Worm (Caenorhabditis elegans): ENCODE measurements around the gene hse-5.

The hse-5 gene

DNA sequence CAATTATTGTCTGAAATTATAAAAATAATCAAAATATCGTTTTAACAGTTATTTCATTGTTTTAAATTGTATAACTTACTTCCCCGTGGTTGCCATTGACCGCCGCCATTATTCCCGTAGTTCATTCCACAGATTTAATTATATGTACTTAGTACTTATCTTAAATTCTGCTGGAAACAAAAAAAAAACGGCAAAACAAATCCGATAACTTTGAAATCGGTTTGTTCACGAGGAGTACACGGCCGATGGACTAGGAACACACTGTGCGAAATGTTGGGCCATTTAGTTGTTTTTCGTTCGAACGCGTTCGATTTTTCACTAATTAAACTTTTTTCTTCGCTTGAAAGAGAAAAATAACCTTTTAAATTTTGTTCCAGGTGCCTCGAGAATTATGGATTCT lies 2.1 kb upstream of the hse-5 start, which contains the start of the genes B0285.3 and lcmt-1 (continued):
- TF ChIP-seq irx-1 (tag; optimal IDR thresholded peaks at IDR 0.05) = peak; percentile 79
- TF ChIP-seq fkh-10 (GFP tag; optimal IDR thresholded peaks at IDR 0.05) = no peak

DNA sequence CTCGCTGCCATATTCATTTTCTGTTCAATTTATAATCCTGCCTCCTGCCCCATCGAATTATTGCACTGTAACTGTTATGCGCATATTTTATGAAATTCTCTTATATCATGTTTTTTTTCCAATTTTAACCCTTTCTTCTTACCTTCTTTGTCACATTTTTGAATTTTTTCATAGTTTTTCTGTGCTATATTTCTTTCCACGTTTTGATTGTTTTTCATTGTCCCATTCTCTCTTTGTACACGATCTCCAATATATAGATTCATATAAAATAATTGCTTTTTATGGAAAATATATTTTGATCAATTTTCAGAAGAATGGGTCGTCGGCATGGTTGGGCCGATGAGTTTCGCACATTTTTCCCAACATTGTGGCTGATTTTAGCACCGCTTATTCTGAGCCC lies 4.7 kb downstream of the hse-5 start, which contains the start of gene B0285.6:
TSS of gene B0285.6 (plus strand) at position 301 of the 400 bp plus-strand sequence.
- TF ChIP-seq nhr-90 (tag; optimal IDR thresholded peaks at IDR 0.05; ENCODE audit: poor library complexity) (no peak), C34B4.2 (tag; optimal IDR thresholded peaks at IDR 0.05) (no peak), unc-86 (tag; optimal IDR thresholded peaks at IDR 0.05) (no peak), ceh-82 (tag; optimal IDR thresholded peaks at IDR 0.05) (no peak), tlp-1 (tag; optimal IDR thresholded peaks at IDR 0.05) (no peak), lir-3 (tag; optimal IDR thresholded peaks at IDR 0.05; ENCODE audit: poor library complexity) (no peak), skn-1 (tag; optimal IDR thresholded peaks at IDR 0.05) (no peak), nhr-237 (tag; optimal IDR thresholded peaks at IDR 0.05) (no peak)

DNA sequence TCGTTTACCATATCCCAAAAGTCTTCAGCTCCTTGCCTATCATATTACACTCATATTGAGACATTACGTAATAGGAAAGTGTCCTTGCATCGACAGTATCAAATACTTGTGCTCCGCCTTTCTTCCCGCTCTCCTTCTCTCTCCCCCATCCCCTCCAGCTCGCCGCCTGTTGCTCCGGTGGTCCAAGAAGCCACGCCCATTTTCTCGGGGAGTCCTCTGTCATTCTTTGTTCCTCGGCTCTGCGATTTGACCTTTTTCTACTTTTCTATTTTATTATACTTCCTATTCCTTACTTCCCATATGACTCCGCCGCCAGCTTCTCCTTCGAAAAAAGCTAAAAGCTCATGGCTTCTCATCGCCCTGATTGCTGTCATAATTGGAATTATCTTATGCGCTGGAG lies 11.2 kb downstream of the hse-5 start, which contains the start of gene mnp-1:
TSS of gene mnp-1 (plus strand) at position 211 of the 400 bp plus-strand sequence.
- no peak for TF ChIP-seq nhr-20 (tag; optimal IDR thresholded peaks at IDR 0.05)
- no peak for TF ChIP-seq efl-1 (optimal IDR thresholded peaks at IDR 0.05)
- TF ChIP-seq efl-1 (GFP tag; optimal IDR thresholded peaks at IDR 0.05 in 1 of 2) = peak in 1 of 2 experiments; percentile 55

DNA sequence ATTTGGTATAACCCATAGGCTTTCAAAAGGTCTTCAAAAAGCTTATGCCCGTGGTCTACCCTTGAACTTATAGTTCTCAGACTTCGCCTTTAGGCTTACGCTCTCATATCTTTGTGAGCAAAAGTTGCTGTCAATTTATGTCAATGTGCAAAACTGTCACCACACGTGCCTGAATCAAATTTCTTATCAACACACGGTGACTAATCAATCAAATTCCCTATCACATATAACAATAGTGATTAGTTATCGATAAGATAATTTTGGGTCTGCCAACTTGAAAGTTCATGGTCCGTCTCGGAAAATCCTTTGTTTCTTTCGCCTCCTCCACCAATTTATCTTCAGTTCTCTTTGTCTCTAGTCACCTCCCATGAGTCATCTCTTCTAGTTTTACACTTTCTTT lies 12.3 kb downstream of the hse-5 start:
- no peak for TF ChIP-seq ztf-11 (tag; optimal IDR thresholded peaks at IDR 0.05)
- peak; percentile 27 for TF ChIP-seq elt-2 (tag; optimal IDR thresholded peaks at IDR 0.05)

DNA sequence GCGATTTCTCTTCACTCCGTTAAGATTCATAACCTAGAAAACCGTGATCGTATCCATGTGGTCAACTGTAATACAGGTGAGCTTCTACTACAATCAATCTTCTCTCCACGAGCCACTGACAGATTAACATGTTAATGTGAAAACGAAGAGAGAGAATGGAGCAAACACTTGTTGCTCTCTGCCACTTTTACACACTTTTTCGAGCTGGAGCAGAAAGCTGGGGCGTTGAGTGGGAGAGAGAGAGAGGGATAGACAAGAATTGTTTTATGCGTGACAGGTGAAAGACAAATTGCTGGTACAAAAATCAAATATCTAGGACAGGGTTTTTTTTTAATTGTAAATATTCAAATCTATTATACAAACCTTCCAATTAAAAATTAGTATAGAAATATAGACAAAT lies 13.2 kb downstream of the hse-5 start:
- TF ChIP-seq nhr-71 (tag; optimal IDR thresholded peaks at IDR 0.05) (peak; percentile 49), hpl-2 (GFP tag; optimal IDR thresholded peaks at IDR 0.05) (no peak), rnt-1 (tag; optimal IDR thresholded peaks at IDR 0.05) (peak; percentile 64), mdl-1 (tag; optimal IDR thresholded peaks at IDR 0.05) (peak in 1 of 2 experiments; percentile 7), lsy-2 (tag; optimal IDR thresholded peaks at IDR 0.05) (peak in 1 of 2 experiments; percentile 4), unc-130 (tag; optimal IDR thresholded peaks at IDR 0.05) (peak; percentile 34), egl-13 (tag; optimal IDR thresholded peaks at IDR 0.05) (no peak)

DNA sequence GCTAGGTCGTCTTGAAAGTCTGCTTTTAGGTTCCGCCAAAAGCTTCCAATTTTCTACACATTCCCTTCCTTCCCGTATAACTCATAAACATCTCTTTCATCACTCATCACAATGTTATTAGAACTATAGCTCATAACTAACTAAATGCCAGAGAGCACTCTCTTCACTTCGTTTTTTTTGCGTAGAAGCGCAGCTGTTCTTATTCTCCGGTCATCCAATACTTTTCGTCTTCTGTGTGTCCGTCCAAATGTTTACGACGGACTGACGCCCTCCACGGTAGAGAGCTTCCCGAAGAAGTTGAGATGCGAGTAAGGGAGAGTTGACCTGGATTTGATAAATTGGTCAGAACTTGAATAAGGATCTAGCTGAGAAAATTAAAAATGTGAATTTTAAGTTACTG lies 14.1 kb downstream of the hse-5 start:
- TF ChIP-seq alr-1 (tag; optimal IDR thresholded peaks at IDR 0.05; ENCODE audit: borderline replicate concordance) = no peak
- TF ChIP-seq tlp-1 (tag; optimal IDR thresholded peaks at IDR 0.05) = no peak
- no peak for TF ChIP-seq efl-1 (optimal IDR thresholded peaks at IDR 0.05)
- peak in 1 of 2 experiments; percentile 44 for TF ChIP-seq efl-1 (GFP tag; optimal IDR thresholded peaks at IDR 0.05 in 1 of 2)
- no peak for TF ChIP-seq fkh-8 (tag; optimal IDR thresholded peaks at IDR 0.05)
- no peak for TF ChIP-seq lin-15B (tag; optimal IDR thresholded peaks at IDR 0.05)
- no peak for TF ChIP-seq mep-1 (tag; optimal IDR thresholded peaks at IDR 0.05)
- TF ChIP-seq blmp-1 (tag; optimal IDR thresholded peaks at IDR 0.05) = no peak
- no peak for TF ChIP-seq nhr-76 (tag; optimal IDR thresholded peaks at IDR 0.05)
- TF ChIP-seq lin-14 (GFP tag; optimal IDR thresholded peaks at IDR 0.05) = peak; percentile 19
- no peak for TF ChIP-seq ceh-82 (tag; optimal IDR thresholded peaks at IDR 0.05)
- no peak for TF ChIP-seq sup-37 (GFP tag; optimal IDR thresholded peaks at IDR 0.05)
- TF ChIP-seq nhr-11 (tag; optimal IDR thresholded peaks at IDR 0.05) = no peak
- no peak for TF ChIP-seq C34B4.2 (tag; optimal IDR thresholded peaks at IDR 0.05)
- TF ChIP-seq rnt-1 (tag; optimal IDR thresholded peaks at IDR 0.05) = peak; percentile 40
- no peak for TF ChIP-seq F16B12.6 (tag; optimal IDR thresholded peaks at IDR 0.05)
